Worm (Caenorhabditis elegans) whole organism, L1 larva: ENCODE measurements around the gene F49A5.10.

Experiments
- C04F5.9 ChIP-seq: sonication (generic microtip); optimal IDR thresholded peaks from 2 replicates; lab custom pipeline; 2016; ENCODE audit warnings: missing genetic modification characterization, missing compliant biosample characterization
- C34B4.2 ChIP-seq: sonication (generic microtip); optimal IDR thresholded peaks from 2 replicates; lab custom pipeline; 2017; ENCODE audit warnings: mild to moderate bottlenecking, missing genetic modification characterization, missing compliant biosample characterization
- ama-1 ChIP-seq: fragments of 150-350 bp; optimal IDR thresholded peaks from 2 replicates; lab custom pipeline; 2014
- ceh-63 ChIP-seq: fragments of 200-800 bp; sonication (Bioruptor generic); optimal IDR thresholded peaks from 2 replicates; lab custom pipeline; 2018; ENCODE audit warnings: mild to moderate bottlenecking, missing genetic modification characterization, missing compliant biosample characterization
- ceh-88 ChIP-seq: fragments of 200-800 bp; sonication (Bioruptor generic); IDR thresholded peaks from 2 replicates; pipeline ENCODE4 v1.3.6; 2022; ENCODE audit warnings: missing genetic modification characterization, missing compliant biosample characterization
- ces-1 ChIP-seq: fragments of 150-350 bp; optimal IDR thresholded peaks from 2 replicates; lab custom pipeline; 2014; ENCODE audit warnings: missing biosample characterization, missing genetic modification reagents, missing genetic modification characterization
- efl-3 ChIP-seq: fragments of 200-800 bp; sonication (Bioruptor generic); optimal IDR thresholded peaks from 2 replicates; lab custom pipeline; 2018; ENCODE audit warnings: mild to moderate bottlenecking, missing genetic modification characterization, missing compliant biosample characterization
- elt-2 ChIP-seq: sonication (generic microtip); optimal IDR thresholded peaks from 2 replicates; lab custom pipeline; 2016; ENCODE audit warnings: missing genetic modification characterization, mild to moderate bottlenecking, inconsistent platforms, missing compliant biosample characterization, missing genetic modification reagents
- grh-1 ChIP-seq: fragments of 200-800 bp; sonication (Bioruptor generic); IDR thresholded peaks from 2 replicates; pipeline ENCODE4 v1.3.6; 2022; ENCODE audit warnings: missing genetic modification reagents, missing genetic modification characterization, missing compliant biosample characterization
- hlh-4 ChIP-seq: sonication (generic microtip); optimal IDR thresholded peaks from 2 replicates; lab custom pipeline; 2016; ENCODE audit warnings: mild to moderate bottlenecking, missing genetic modification characterization, missing compliant biosample characterization
- jun-1 ChIP-seq: fragments of 150-350 bp; optimal IDR thresholded peaks from 2 replicates; lab custom pipeline; 2014; ENCODE audit warnings: missing biosample characterization, missing genetic modification reagents, missing genetic modification characterization
- lin-14 ChIP-seq: fragments of 200-800 bp; sonication (Bioruptor generic); optimal IDR thresholded peaks from 2 replicates; lab custom pipeline; 2018; ENCODE audit warnings: mild to moderate bottlenecking, missing genetic modification characterization, moderate library complexity, missing compliant biosample characterization
- lin-15B ChIP-seq: fragments of 150-350 bp; sonication (generic microtip); optimal IDR thresholded peaks from 3 replicates; lab custom pipeline; 2014; ENCODE audit warnings: missing biosample characterization, missing genetic modification characterization
- lin-39 ChIP-seq: fragments of 150-350 bp; optimal IDR thresholded peaks from 2 replicates; lab custom pipeline; 2014; ENCODE audit warnings: missing biosample characterization, missing genetic modification reagents, missing genetic modification characterization
- lsy-2 ChIP-seq, 2 experiments: fragments of 150-350 bp; optimal IDR thresholded peaks; 2 replicates each; lab custom pipeline; 2014; ENCODE audit warnings: missing biosample characterization in 2 of 2, missing genetic modification characterization in 2 of 2
- mab-9 ChIP-seq: fragments of 200-800 bp; sonication (Bioruptor generic); IDR thresholded peaks from 2 replicates; pipeline ENCODE4 v1.3.6; 2022; ENCODE audit warnings: missing genetic modification reagents, missing genetic modification characterization, missing compliant biosample characterization
- nhr-19 ChIP-seq: fragments of 200-800 bp; sonication (Bioruptor generic); conservative IDR thresholded peaks from 2 replicates; pipeline ENCODE4 v1.3.6; 2022; ENCODE audit warnings: missing genetic modification characterization, missing compliant biosample characterization
- nhr-20 ChIP-seq: sonication (generic microtip); optimal IDR thresholded peaks from 2 replicates; lab custom pipeline; 2016; ENCODE audit warnings: mild to moderate bottlenecking, missing genetic modification characterization, missing compliant biosample characterization
- nhr-47 ChIP-seq: sonication (generic microtip); optimal IDR thresholded peaks from 2 replicates; lab custom pipeline; 2016; ENCODE audit warnings: mild to moderate bottlenecking, missing genetic modification characterization, moderate library complexity, missing compliant biosample characterization
- nhr-71 ChIP-seq: sonication (generic microtip); optimal IDR thresholded peaks from 2 replicates; lab custom pipeline; 2016; ENCODE audit warnings: mild to moderate bottlenecking, missing genetic modification characterization, moderate library complexity, missing compliant biosample characterization
- nhr-76 ChIP-seq: sonication (generic microtip); optimal IDR thresholded peaks from 2 replicates; lab custom pipeline; 2017; ENCODE audit warnings: missing biosample characterization, missing genetic modification characterization
- nhr-77 ChIP-seq: fragments of 150-350 bp; optimal IDR thresholded peaks from 2 replicates; lab custom pipeline; 2014; ENCODE audit warnings: missing biosample characterization, missing genetic modification characterization
- nhr-85 ChIP-seq: sonication (generic microtip); peaks from one replicate; lab custom pipeline; 2016; ENCODE audit warnings: missing genetic modification characterization, inconsistent platforms, missing compliant biosample characterization
- nhr-90 ChIP-seq: sonication (generic microtip); optimal IDR thresholded peaks from 2 replicates; lab custom pipeline; 2016; ENCODE audit warnings: mild to moderate bottlenecking, missing genetic modification characterization, missing compliant biosample characterization; ENCODE audit not compliant: poor library complexity
- pax-3 ChIP-seq: fragments of 200-800 bp; sonication (Bioruptor generic); optimal IDR thresholded peaks from 2 replicates; lab custom pipeline; 2018; ENCODE audit warnings: mild to moderate bottlenecking, missing genetic modification characterization, moderate library complexity, missing compliant biosample characterization
- skn-1 ChIP-seq: fragments of 150-350 bp; optimal IDR thresholded peaks from 2 replicates; lab custom pipeline; 2014; ENCODE audit warnings: missing biosample characterization, missing genetic modification characterization
- snpc-4 ChIP-seq: fragments of 150-350 bp; optimal IDR thresholded peaks from 2 replicates; lab custom pipeline; 2014; ENCODE audit warnings: missing biosample characterization, missing genetic modification characterization
- snu-23 ChIP-seq: sonication (generic microtip); optimal IDR thresholded peaks from 2 replicates; lab custom pipeline; 2016; ENCODE audit warnings: missing genetic modification characterization, missing compliant biosample characterization
- sox-4 ChIP-seq: sonication (generic microtip); optimal IDR thresholded peaks from 2 replicates; lab custom pipeline; 2016; ENCODE audit warnings: missing genetic modification characterization, missing compliant biosample characterization
- swsn-7 ChIP-seq: sonication (generic microtip); optimal IDR thresholded peaks from 2 replicates; lab custom pipeline; 2016; ENCODE audit warnings: missing genetic modification characterization, missing compliant biosample characterization
- tlp-1 ChIP-seq: fragments of 150-350 bp; optimal IDR thresholded peaks from 2 replicates; lab custom pipeline; 2014; ENCODE audit warnings: missing biosample characterization, missing genetic modification characterization
- unc-130 ChIP-seq: fragments of 150-350 bp; optimal IDR thresholded peaks from 2 replicates; lab custom pipeline; 2017; ENCODE audit warnings: missing biosample characterization, missing genetic modification characterization, inconsistent platforms
- unc-86 ChIP-seq: sonication (generic microtip); optimal IDR thresholded peaks from 2 replicates; lab custom pipeline; 2016; ENCODE audit warnings: missing genetic modification characterization, missing compliant biosample characterization
- unc-98 ChIP-seq: fragments of 200-800 bp; sonication (Bioruptor generic); IDR thresholded peaks from 2 replicates; pipeline ENCODE4 v1.3.6; 2022; ENCODE audit warnings: missing genetic modification characterization, missing compliant biosample characterization
- vab-15 ChIP-seq: sonication (generic microtip); optimal IDR thresholded peaks from 2 replicates; lab custom pipeline; 2017; ENCODE audit warnings: missing genotype, mild to moderate bottlenecking, missing genetic modification characterization, missing compliant biosample characterization
- zag-1 ChIP-seq: fragments of 150-350 bp; optimal IDR thresholded peaks from 2 replicates; lab custom pipeline; 2014; ENCODE audit warnings: missing biosample characterization, missing genetic modification characterization
- ztf-11 ChIP-seq, 2 experiments: sonication (generic microtip); optimal IDR thresholded peaks; 2 replicates each; lab custom pipeline; 2016 to 2017; ENCODE audit warnings: missing genetic modification characterization in 2 of 2, missing biosample characterization in 1 of 2, missing compliant biosample characterization in 1 of 2
- ztf-4 ChIP-seq: fragments of 150-350 bp; optimal IDR thresholded peaks from 2 replicates; lab custom pipeline; 2014; ENCODE audit warnings: missing biosample characterization, missing genetic modification characterization

F49A5.10 gene

ce11 chrV:16880054-16880453 is 5.0 kb downstream of the F49A5.10 start, which contains the start of gene F09C6.3 (continued):
- TF ChIP-seq nhr-77 (tag; lab: Kevin White, UChicago), result no peak

ce11 chrV:16880679-16881078 is 5.6 kb downstream of the F49A5.10 start, which contains the start of gene F09C6.14:
Gene F09C6.14, plus strand, starts transcription at chrV:16880979.
- TF ChIP-seq nhr-77 (tag; lab: Kevin White, UChicago) (no peak), unc-98 (GFP tag; lab: Robert Waterston, UW) (no peak), snu-23 (GFP tag; lab: Kevin White, UChicago) (no peak), ztf-4 (no peak), nhr-19 (no peak), skn-1 (tag; lab: Kevin White, UChicago) (no peak), hlh-4 (tag; lab: Kevin White, UChicago) (no peak), ceh-88 (GFP tag; lab: Robert Waterston, UW) (no peak), vab-15 (tag; lab: Kevin White, UChicago) (no peak), C04F5.9 (tag; lab: Kevin White, UChicago) (no peak), nhr-90 (no peak), lsy-2 (tag; optimal IDR thresholded peaks at IDR 0.05; lab: Kevin White, UChicago) (no peak), lin-14 (no peak), nhr-47 (tag; lab: Kevin White, UChicago) (no peak), ama-1 (lab: Kevin White, UChicago) (no peak)

ce11 chrV:16882260-16882918 is 7.3 kb downstream of the F49A5.10 start, which contains the start of the genes F09C6.11 and F09C6.12:
Gene F09C6.11, minus strand, starts transcription at chrV:16882310.
Gene F09C6.12, plus strand, starts transcription at chrV:16882868.
- TF ChIP-seq nhr-20 (tag; lab: Kevin White, UChicago) (peak; percentile 47), nhr-77 (tag; lab: Kevin White, UChicago) (peak; percentile 8), lsy-2 (tag; optimal IDR thresholded peaks at IDR 0.05; lab: Kevin White, UChicago) (no peak)

- TF ChIP-seq zag-1 (tag; lab: Kevin White, UChicago) (no peak), sox-4 (tag; lab: Kevin White, UChicago) (no peak), swsn-7 (no peak), ztf-4 (no peak), nhr-71 (tag; lab: Kevin White, UChicago) (no peak), lin-39 (tag; lab: Kevin White, UChicago) (no peak), grh-1 (GFP tag; lab: Robert Waterston, UW) (no peak), mab-9 (GFP tag; lab: Robert Waterston, UW) (no peak), unc-130 (tag; lab: Kevin White, UChicago) (no peak), nhr-85 (tag; lab: Kevin White, UChicago) (no peak)
- TF ChIP-seq, all 84 proteins: peak for 0
Observed at ce11 chrV:16884744-16885143, 9.7 kb downstream of the F49A5.10 start, which contains the start of gene F09C6.13. Gene F09C6.13, plus strand, starts transcription at chrV:16885044.

ce11 chrV:16888788-16889325 is 13.8 kb downstream of the F49A5.10 start, which contains the start of the genes ifas-2 and fbxa-44:
Gene ifas-2, minus strand, starts transcription at chrV:16888888.
Gene fbxa-44, plus strand, starts transcription at chrV:16889275.
- TF ChIP-seq jun-1 (no peak), pax-3 (tag; lab: Kevin White, UChicago) (no peak), nhr-76 (tag; lab: Kevin White, UChicago) (no peak), ces-1 (GFP tag; lab: Kevin White, UChicago) (no peak), ztf-4 (no peak)

- TF ChIP-seq C04F5.9 (tag; lab: Kevin White, UChicago) (no peak), unc-86 (tag; lab: Kevin White, UChicago) (no peak), tlp-1 (tag; lab: Kevin White, UChicago) (no peak), snpc-4 (no peak), lin-15B (tag; lab: Kevin White, UChicago) (no peak), ceh-63 (no peak), elt-2 (tag; lab: Kevin White, UChicago) (no peak), jun-1 (no peak), snu-23 (GFP tag; lab: Kevin White, UChicago) (no peak), ztf-11 (tag; optimal IDR thresholded peaks at IDR 0.05; lab: Kevin White, UChicago) (no peak), C34B4.2 (tag; lab: Kevin White, UChicago) (no peak), ztf-4 (no peak), efl-3 (GFP tag; lab: Kevin White, UChicago) (no peak)
Observed at ce11 chrV:16893440-16893839, 18.4 kb downstream of the F49A5.10 start, which contains the start of gene F09C6.15. Gene F09C6.15, plus strand, starts transcription at chrV:16893740.
